Worm (Caenorhabditis elegans) whole organism, young adult: ENCODE results near the gene F32H5.4.
A peak's percentile ranks its signal among the peaks of the same experiment; 100 is the strongest.

Experiments
- B0035.1 ChIP-seq: sonication (generic microtip); optimal IDR thresholded peaks from 2 replicates; lab custom pipeline; 2016; ENCODE audit warnings: missing genetic modification characterization, mild to moderate bottlenecking, missing compliant biosample characterization, missing genotype, missing genetic modification reagents
- C06A6.2 ChIP-seq: fragments of 200-800 bp; sonication (Bioruptor generic); conservative IDR thresholded peaks from 2 replicates; pipeline ENCODE4 v1.3.6; 2022; ENCODE audit warnings: missing genetic modification characterization, missing compliant biosample characterization
- C17E4.6 ChIP-seq: fragments of 200-800 bp; sonication (Bioruptor generic); IDR thresholded peaks from 2 replicates; pipeline ENCODE4 v1.3.6; 2022; ENCODE audit warnings: missing genetic modification reagents, missing genetic modification characterization, missing compliant biosample characterization
- F10E7.11 ChIP-seq: sonication (generic microtip); optimal IDR thresholded peaks from 2 replicates; lab custom pipeline; 2017; ENCODE audit warnings: mild to moderate bottlenecking, missing genetic modification characterization, moderate library complexity, missing compliant biosample characterization
- F49E8.2 ChIP-seq: sonication (generic microtip); optimal IDR thresholded peaks from 3 replicates; lab custom pipeline; 2017; ENCODE audit warnings: missing genetic modification characterization, mild to moderate bottlenecking, missing compliant biosample characterization, antibody characterized with exemption, moderate library complexity; ENCODE audit not compliant: insufficient read depth
- T26A5.8 ChIP-seq: sonication (generic microtip); optimal IDR thresholded peaks from 2 replicates; lab custom pipeline; 2016; ENCODE audit warnings: missing genetic modification characterization, missing compliant biosample characterization
- Y53G8AR.9 ChIP-seq: fragments of 200-800 bp; sonication (Bioruptor generic); conservative IDR thresholded peaks from 2 replicates; pipeline ENCODE4 v1.3.6; 2022; ENCODE audit warnings: missing genetic modification reagents, missing genetic modification characterization, missing compliant biosample characterization
- Y67H2A.10 ChIP-seq: fragments of 200-800 bp; sonication (Bioruptor generic); conservative IDR thresholded peaks from 2 replicates; pipeline ENCODE4 v1.3.6; 2022; ENCODE audit warnings: missing genetic modification reagents, missing genetic modification characterization, missing compliant biosample characterization
- ZK185.1 ChIP-seq: sonication (generic microtip); optimal IDR thresholded peaks from 2 replicates; lab custom pipeline; 2016; ENCODE audit warnings: mild to moderate bottlenecking, missing genetic modification characterization, missing compliant biosample characterization; ENCODE audit not compliant: poor library complexity, severe bottlenecking
- attf-5 ChIP-seq: fragments of 200-800 bp; sonication (Bioruptor generic); optimal IDR thresholded peaks from 2 replicates; lab custom pipeline; 2018; ENCODE audit warnings: mild to moderate bottlenecking, missing genetic modification characterization, missing compliant biosample characterization
- bed-1 ChIP-seq: fragments of 200-800 bp; sonication (Bioruptor generic); IDR thresholded peaks from 2 replicates; pipeline ENCODE4 v1.3.6; 2022; ENCODE audit warnings: missing genetic modification reagents, missing genetic modification characterization, missing compliant biosample characterization
- cebp-2 ChIP-seq: fragments of 200-800 bp; sonication (Bioruptor generic); IDR thresholded peaks from 2 replicates; pipeline ENCODE4 v1.3.6; 2022; ENCODE audit warnings: missing genetic modification characterization, missing compliant biosample characterization
- ceh-58 ChIP-seq: fragments of 200-800 bp; sonication (Bioruptor generic); IDR thresholded peaks from 2 replicates; pipeline ENCODE4 v1.3.6; 2022; ENCODE audit warnings: missing genetic modification characterization, missing compliant biosample characterization
- dox-1 ChIP-seq: fragments of 200-800 bp; sonication (Bioruptor generic); IDR thresholded peaks from 2 replicates; pipeline ENCODE4 v1.3.6; 2022; ENCODE audit warnings: missing genetic modification reagents, missing genetic modification characterization, missing compliant biosample characterization
- egl-18 ChIP-seq: fragments of 200-800 bp; sonication (Bioruptor generic); IDR thresholded peaks from 2 replicates; pipeline ENCODE4 v1.3.6; 2022; ENCODE audit warnings: missing genetic modification reagents, missing genetic modification characterization, missing compliant biosample characterization
- egrh-3 ChIP-seq: fragments of 200-800 bp; sonication (Bioruptor generic); IDR thresholded peaks from 2 replicates; pipeline ENCODE4 v1.3.6; 2022; ENCODE audit warnings: missing genetic modification reagents, missing genetic modification characterization, missing compliant biosample characterization
- ets-4 ChIP-seq: fragments of 200-800 bp; sonication (Bioruptor generic); optimal IDR thresholded peaks from 2 replicates; lab custom pipeline; 2018; ENCODE audit warnings: mild to moderate bottlenecking, missing genetic modification characterization, missing compliant biosample characterization
- hrde-1 ChIP-seq: sonication (generic microtip); optimal IDR thresholded peaks from 2 replicates; lab custom pipeline; 2016; ENCODE audit warnings: missing genetic modification characterization, mild to moderate bottlenecking, missing compliant biosample characterization, moderate library complexity, missing genotype, missing genetic modification reagents, borderline replicate concordance
- lin-35 ChIP-seq, 3 experiments: fragments of 150-350 bp in 2 of 3; sonication (generic microtip) in 1 of 3; optimal IDR thresholded peaks; 2 replicates each; lab custom pipeline; 2014 to 2018; ENCODE audit warnings: missing biosample characterization in 3 of 3, missing genetic modification characterization in 3 of 3, missing genetic modification reagents in 3 of 3
- mcd-1 ChIP-seq: fragments of 200-800 bp; sonication (Bioruptor generic); IDR thresholded peaks from 2 replicates; pipeline ENCODE4 v1.3.6; 2022; ENCODE audit warnings: missing genetic modification reagents, missing genetic modification characterization, missing compliant biosample characterization
- mxl-1 ChIP-seq: sonication (generic microtip); optimal IDR thresholded peaks from 2 replicates; lab custom pipeline; 2016; ENCODE audit warnings: missing genetic modification characterization, missing compliant biosample characterization
- nfyb-1 ChIP-seq: fragments of 200-800 bp; sonication (Bioruptor generic); IDR thresholded peaks from 2 replicates; pipeline ENCODE4 v1.3.6; 2022; ENCODE audit warnings: missing genetic modification reagents, missing genetic modification characterization, missing compliant biosample characterization
- nhr-179 ChIP-seq: sonication (generic microtip); optimal IDR thresholded peaks from 2 replicates; lab custom pipeline; 2016; ENCODE audit warnings: mild to moderate bottlenecking, missing genetic modification characterization, missing compliant biosample characterization
- nhr-27 ChIP-seq: fragments of 200-800 bp; sonication (Bioruptor generic); optimal IDR thresholded peaks from 2 replicates; lab custom pipeline; 2018; ENCODE audit warnings: mild to moderate bottlenecking, missing genetic modification characterization, moderate library complexity, missing compliant biosample characterization
- nhr-80 ChIP-seq: sonication (generic microtip); optimal IDR thresholded peaks from 2 replicates; lab custom pipeline; 2016; ENCODE audit warnings: missing genetic modification characterization, missing compliant biosample characterization
- nhr-90 ChIP-seq: sonication (generic microtip); optimal IDR thresholded peaks from 2 replicates; lab custom pipeline; 2016; ENCODE audit warnings: missing genotype, mild to moderate bottlenecking, missing genetic modification characterization, missing compliant biosample characterization
- pha-4 ChIP-seq: fragments of 150-350 bp; sonication (generic microtip); optimal IDR thresholded peaks from 2 replicates; lab custom pipeline; 2014; ENCODE audit warnings: missing biosample characterization, missing genetic modification reagents, missing genetic modification characterization
- sdz-38 ChIP-seq: sonication (generic microtip); optimal IDR thresholded peaks from 2 replicates; lab custom pipeline; 2016; ENCODE audit warnings: missing genotype, missing genetic modification characterization, missing compliant biosample characterization
- sea-2 ChIP-seq: fragments of 200-800 bp; sonication (Bioruptor generic); IDR thresholded peaks from 2 replicates; pipeline ENCODE4 v1.3.6; 2022; ENCODE audit warnings: missing genetic modification characterization, missing compliant biosample characterization
- tbp1 ChIP-seq: fragments of 200-800 bp; sonication (Bioruptor generic); optimal IDR thresholded peaks from 2 replicates; lab custom pipeline; 2018; ENCODE audit warnings: mild to moderate bottlenecking, missing genetic modification characterization, missing compliant biosample characterization
- tlf-1 ChIP-seq: fragments of 200-800 bp; sonication (Bioruptor generic); optimal IDR thresholded peaks from 2 replicates; lab custom pipeline; 2018; ENCODE audit warnings: mild to moderate bottlenecking, missing genetic modification characterization, missing compliant biosample characterization
- zim-3 ChIP-seq: sonication (generic microtip); optimal IDR thresholded peaks from 2 replicates; lab custom pipeline; 2017; ENCODE audit warnings: mild to moderate bottlenecking, missing genetic modification characterization, moderate library complexity, missing compliant biosample characterization
- ztf-26 ChIP-seq: sonication (generic microtip); optimal IDR thresholded peaks from 2 replicates; lab custom pipeline; 2017; ENCODE audit warnings: missing genetic modification characterization, missing compliant biosample characterization
- ztf-28 ChIP-seq: fragments of 200-800 bp; sonication (Bioruptor generic); IDR thresholded peaks from 2 replicates; pipeline ENCODE4 v1.3.6; 2022; ENCODE audit warnings: missing genetic modification reagents, missing genetic modification characterization, missing compliant biosample characterization
- ztf-3 ChIP-seq: fragments of 200-800 bp; sonication (Bioruptor generic); optimal IDR thresholded peaks from 2 replicates; lab custom pipeline; 2018; ENCODE audit warnings: mild to moderate bottlenecking, missing genetic modification characterization, missing compliant biosample characterization

The F32H5.4 gene

DNA sequence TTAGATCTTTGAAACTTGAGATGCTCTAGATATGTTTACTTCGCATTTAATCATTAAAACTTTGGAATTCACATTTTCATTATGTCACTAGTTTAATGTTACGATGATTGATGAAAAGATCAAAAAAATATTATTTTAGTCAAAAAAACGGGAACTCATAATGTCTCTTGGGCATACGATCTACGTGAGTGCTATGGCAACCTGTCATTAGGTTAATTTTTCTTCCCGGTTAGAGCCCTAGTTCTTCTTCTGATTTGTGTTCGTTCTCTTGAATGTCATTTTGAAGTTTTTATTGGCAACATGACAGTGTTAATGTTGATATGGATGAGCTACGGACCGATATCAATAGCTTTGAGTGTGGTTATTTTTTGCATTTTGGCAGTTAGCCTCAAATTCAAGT, 3.1 kb downstream of the F32H5.4 start, which contains the start of gene srg-46:
Gene srg-46 (plus strand): TSS at position 301 of the 400 bp plus-strand sequence.
- TF ChIP-seq C17E4.6 (GFP tag; lab: Robert Waterston, UW) (no peak), sdz-38 (tag; lab: Kevin White, UChicago) (no peak), T26A5.8 (tag; lab: Kevin White, UChicago) (no peak), F10E7.11 (tag; lab: Kevin White, UChicago) (no peak), pha-4 (tag; lab: Kevin White, UChicago) (no peak), egl-18 (no peak), sea-2 (GFP tag; lab: Robert Waterston, UW) (no peak), ets-4 (no peak), hrde-1 (tag; lab: Kevin White, UChicago) (no peak), ceh-58 (GFP tag; lab: Robert Waterston, UW) (no peak), bed-1 (GFP tag; lab: Robert Waterston, UW) (no peak), Y53G8AR.9 (GFP tag; lab: Robert Waterston, UW) (no peak), lin-35 (GFP tag; optimal IDR thresholded peaks at IDR 0.05; lab: Kevin White, UChicago) (no peak), Y67H2A.10 (GFP tag; lab: Robert Waterston, UW) (no peak), nhr-27 (tag; lab: Kevin White, UChicago) (no peak), F49E8.2 (tag; lab: Kevin White, UChicago) (no peak)
- TF ChIP-seq, all 124 proteins: peak for 0

DNA sequence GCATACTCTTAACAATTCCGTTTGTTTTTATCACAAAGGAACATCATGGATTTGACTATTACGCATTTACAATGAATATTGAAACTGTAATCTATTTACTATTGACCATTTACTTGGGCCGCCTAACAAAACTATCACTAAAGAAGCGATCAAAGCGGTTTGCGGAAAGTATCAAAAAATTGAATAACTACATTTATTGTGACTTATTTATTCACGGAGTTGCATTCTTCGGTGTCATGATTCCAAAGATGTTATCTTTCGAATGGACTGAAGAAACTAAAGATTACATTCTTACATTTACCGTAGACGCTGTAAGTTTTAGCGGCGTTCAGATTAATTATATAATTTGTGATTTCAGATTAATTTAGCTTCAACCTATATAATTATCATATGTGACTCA, 3.9 kb downstream of the F32H5.4 start:
- TF ChIP-seq B0035.1 (tag; lab: Kevin White, UChicago) (no peak), F10E7.11 (tag; lab: Kevin White, UChicago) (no peak), tbp1 (GFP tag; lab: Kevin White, UChicago) (no peak), C17E4.6 (GFP tag; lab: Robert Waterston, UW) (no peak), nfyb-1 (no peak)
- TF ChIP-seq, all 124 proteins: peak for 0

DNA sequence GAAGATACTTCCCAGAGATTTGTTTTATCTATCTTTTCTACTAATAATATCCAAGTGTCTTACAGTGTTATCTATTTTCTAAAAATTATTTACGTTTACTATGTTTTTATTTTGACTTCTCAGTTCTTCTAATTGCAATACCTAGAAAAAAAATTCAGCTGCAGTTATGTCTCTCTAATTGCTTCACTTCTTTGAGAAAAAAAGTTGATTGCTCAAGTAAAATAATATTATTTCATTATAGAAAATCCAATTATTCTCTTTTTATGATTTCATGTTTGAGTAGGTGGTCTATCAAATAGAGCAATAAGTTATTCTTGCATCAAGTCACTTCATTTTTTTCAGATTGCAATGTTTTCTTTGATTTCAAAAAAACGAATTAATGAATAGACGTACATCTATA, 6.1 kb downstream of the F32H5.4 start:
- TF ChIP-seq mxl-1 (tag; lab: Kevin White, UChicago) (no peak), mcd-1 (GFP tag; lab: Robert Waterston, UW) (no peak), dox-1 (no peak), bed-1 (GFP tag; lab: Robert Waterston, UW) (no peak), ztf-28 (GFP tag; lab: Robert Waterston, UW) (no peak)

DNA sequence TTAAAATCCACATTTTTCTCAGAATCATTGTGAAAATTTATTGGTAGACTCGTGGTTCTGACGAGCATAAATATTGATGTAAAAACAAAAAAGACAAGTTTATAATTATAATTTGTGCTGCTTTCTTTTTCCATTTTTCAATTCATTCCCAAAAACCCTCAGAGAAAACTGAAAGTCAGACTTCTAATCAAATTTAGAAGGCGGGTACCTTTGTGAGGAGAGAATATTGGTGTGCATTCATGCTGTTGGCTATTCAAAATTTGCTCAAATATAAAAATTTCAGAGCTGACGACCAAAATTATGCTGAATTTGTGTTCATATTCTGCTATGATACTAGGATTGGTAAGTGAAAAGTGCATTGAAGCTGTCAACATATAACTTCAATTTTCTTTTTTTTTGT, 6.7 kb downstream of the F32H5.4 start, which contains the start of gene srx-125:
Gene srx-125 (plus strand): TSS at position 301 of the 400 bp plus-strand sequence.
- TF ChIP-seq attf-5 (GFP tag; lab: Kevin White, UChicago) (no peak), ztf-3 (no peak), nhr-179 (no peak), zim-3 (tag; lab: Kevin White, UChicago) (no peak), ztf-26 (tag; lab: Kevin White, UChicago) (no peak), C17E4.6 (GFP tag; lab: Robert Waterston, UW) (no peak)

DNA sequence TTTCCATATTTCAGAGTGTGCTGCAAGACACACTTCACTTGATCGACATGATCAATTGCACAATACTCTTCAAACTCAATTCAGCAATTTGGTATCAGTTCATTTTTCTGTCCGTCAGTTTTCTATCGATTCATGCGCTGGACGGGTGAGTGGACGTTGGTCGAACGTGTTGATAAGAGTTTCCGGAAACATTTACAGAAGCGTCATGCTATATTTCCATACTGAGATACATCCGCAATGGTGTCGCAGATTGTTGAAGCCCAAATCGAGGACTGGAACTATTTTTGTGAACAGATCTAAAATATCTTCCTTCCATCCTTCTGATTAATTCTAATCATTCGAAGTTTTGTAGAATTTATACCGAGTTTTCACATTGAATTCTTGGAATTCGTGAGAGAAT, 9.3 kb downstream of the F32H5.4 start:
- TF ChIP-seq egrh-3 (GFP tag; lab: Robert Waterston, UW), result no peak
- 0 out of 2 replicates have a peak, but pooled peaks have one; percentile 25 for TF ChIP-seq C06A6.2 (GFP tag; lab: Robert Waterston, UW)
- peak; percentile 29 for TF ChIP-seq ZK185.1 (tag; lab: Kevin White, UChicago)
- TF ChIP-seq tlf-1, result peak; percentile 19
- TF ChIP-seq cebp-2 (GFP tag; lab: Robert Waterston, UW), result 0 out of 2 replicates have a peak, but pooled peaks have one; percentile 36
- no peak for TF ChIP-seq nhr-90 (tag; lab: Kevin White, UChicago)
- TF ChIP-seq nhr-80 (tag; lab: Kevin White, UChicago), result peak; percentile 87
